Worm (Caenorhabditis elegans) whole organism, L4/young adult: ENCODE results near the gene chw-1.

Experiments used
- W03F9.2 ChIP-seq: fragments of 150-350 bp; optimal IDR thresholded peaks from 2 replicates; lab custom pipeline; 2014; ENCODE audit warnings: missing biosample characterization, missing genetic modification characterization
- dao-5 ChIP-seq: sonication (generic microtip); optimal IDR thresholded peaks from 2 replicates; lab custom pipeline; 2016; ENCODE audit warnings: missing genotype, missing genetic modification characterization, moderate library complexity, missing compliant biosample characterization
- him-1 ChIP-seq: sonication (generic microtip); optimal IDR thresholded peaks from 2 replicates; lab custom pipeline; 2016; ENCODE audit warnings: missing genotype, missing genetic modification reagents, missing genetic modification characterization, missing compliant biosample characterization

chw-1 gene

DNA sequence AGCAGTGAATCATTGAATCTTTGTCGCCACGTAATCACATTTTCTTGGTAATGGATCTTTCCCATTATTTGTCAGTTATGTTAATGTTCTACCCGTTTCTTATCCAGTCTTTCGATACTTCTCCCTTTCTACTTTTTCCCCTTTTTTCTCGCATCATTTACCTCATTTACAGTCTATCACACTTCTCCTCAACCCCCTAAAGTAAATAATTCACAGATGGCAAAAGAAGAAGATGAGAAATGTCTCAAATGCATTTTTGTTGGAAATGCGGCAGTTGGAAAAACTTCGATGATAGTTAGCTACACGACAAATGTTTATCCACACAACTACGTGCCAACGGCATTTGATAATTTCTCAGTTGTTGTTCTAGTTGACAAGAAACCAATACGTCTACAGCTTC lies at the start of gene chw-1:
chw-1 (plus strand) TSS at position 217 of the 400 bp plus-strand sequence.
- TF ChIP-seq W03F9.2 (tag; lab: Kevin White, UChicago) (no peak), him-1 (no peak), dao-5 (no peak)

DNA sequence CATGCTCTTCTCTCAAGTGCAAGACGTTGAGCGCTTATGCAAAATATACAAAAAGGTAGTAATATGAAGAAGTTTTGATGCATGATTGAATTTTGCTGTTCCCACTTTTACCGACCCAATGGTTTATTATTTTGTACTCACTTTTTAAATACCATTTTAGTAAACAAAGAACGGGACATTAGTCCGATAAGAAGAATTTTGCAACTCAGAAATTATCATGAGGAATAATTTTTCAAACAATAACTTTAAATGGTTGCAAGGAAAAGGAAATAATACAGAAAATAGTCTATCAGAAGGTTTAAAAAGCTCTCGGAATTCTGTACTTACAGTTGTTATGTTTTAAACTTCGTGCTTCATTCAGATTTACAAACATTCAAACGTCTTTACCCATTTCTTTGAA lies 47.5 kb upstream of the chw-1 start, which contains the start of gene F15H10.9:
F15H10.9 (minus strand) TSS at position 101 of the 400 bp plus-strand sequence.
- TF ChIP-seq him-1 (no peak), dao-5 (no peak), W03F9.2 (tag; lab: Kevin White, UChicago) (no peak)

DNA sequence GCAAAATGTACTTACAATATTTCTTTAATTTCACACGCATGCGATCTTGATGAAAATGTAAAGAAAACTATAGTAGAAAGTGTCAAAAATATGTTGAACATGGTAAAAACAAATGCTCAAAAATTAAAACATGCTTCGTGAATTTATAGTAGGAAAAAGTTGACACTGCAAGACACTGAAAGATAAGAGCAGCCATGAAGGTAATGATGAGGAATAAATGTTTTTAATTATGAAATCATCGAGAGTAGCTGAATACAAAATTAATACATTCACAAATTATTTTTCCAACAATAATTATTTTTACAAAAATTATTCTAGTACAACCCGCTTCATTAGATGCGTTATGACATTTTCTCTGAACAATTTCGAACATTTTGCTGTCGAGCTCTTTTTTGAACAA lies 45.2 kb upstream of the chw-1 start, which contains the start of gene F15H10.10:
F15H10.10 (minus strand) TSS at position 101 of the 400 bp plus-strand sequence.
- TF ChIP-seq W03F9.2 (tag; lab: Kevin White, UChicago) (no peak), him-1 (no peak), dao-5 (no peak)

DNA sequence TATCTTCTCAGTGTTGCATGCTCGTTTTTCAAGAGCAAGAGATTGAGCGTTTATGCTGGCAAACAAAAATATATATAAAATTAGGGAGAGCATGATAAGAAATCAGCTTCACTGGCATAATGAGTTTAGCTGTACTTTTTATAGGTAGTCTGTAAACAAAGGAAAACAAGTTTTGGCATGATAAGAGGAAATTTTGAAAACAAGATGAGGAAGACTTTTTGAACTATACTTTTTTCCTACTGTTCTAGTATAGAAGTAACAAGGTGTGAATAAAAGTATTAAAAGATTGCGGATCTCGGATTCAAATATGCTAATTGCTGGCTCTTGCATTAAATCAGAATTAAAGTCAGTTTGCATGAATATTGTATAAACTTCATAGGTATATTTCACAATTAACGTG lies 43.1 kb upstream of the chw-1 start, which contains the start of gene F15H10.5:
F15H10.5 (minus strand) TSS at position 101 of the 400 bp plus-strand sequence.
- TF ChIP-seq him-1 (no peak), dao-5 (no peak)

DNA sequence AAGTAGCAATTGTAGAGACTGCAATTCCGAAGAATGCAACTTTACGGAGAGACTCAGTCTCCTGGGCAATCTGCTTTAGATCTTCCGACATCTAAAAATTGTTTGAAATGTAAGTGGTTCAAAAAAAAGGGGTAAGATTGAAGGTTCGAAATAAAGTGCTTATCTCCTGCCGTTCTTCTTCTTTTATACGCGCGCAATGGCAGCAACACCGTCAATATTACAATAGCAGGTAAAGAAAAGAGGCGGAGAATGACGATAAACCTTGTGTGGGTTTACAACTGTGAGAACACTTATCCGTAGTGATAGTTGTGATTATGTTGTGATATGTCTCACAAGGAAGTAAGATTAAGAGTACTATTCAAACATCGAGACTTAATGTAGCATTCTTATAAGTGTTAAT lies 40.3 kb upstream of the chw-1 start, which contains the start of gene col-13:
col-13 (minus strand) TSS at position 101 of the 400 bp plus-strand sequence.
- TF ChIP-seq dao-5 (no peak), him-1 (no peak)

DNA sequence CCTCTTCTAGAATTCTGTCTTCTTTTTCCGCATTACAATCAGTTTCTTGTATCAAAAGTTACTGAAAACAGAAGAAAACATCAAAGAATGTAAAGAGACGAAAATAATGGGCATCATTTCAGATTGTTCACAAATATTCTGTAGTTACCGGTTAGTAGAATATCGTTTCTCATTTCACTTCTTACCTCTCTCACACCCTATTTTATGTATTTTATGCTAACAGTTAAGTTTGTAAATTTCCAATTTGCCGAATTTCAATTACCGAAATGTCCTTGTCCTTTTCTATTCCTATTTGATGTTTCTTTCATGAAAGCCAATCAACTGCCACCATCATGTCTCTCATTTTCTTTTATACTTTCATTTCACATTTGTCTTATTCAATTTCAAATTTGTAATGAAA lies 38.6 kb upstream of the chw-1 start:
- TF ChIP-seq dao-5 (no peak), W03F9.2 (tag; lab: Kevin White, UChicago) (no peak), him-1 (no peak)

DNA sequence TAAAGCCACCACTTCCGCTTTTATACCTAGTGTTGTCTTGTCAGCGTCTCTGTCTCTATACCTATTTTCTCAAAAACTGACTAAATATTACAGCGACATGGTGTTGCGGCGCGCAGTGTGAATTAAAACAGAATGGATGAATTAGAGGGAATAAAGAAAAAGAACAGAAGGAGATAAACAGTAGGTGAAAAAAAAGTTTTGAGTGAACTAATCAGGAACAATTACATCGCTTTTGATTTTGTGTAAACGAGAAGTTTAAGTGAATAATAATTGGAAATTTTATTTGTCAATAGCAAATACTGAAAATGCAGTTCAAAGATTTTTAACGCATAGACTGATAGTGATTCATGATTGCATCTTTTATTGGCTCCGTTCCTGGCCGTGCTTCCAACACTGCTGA lies 37.0 kb upstream of the chw-1 start, which contains the start of gene col-12:
col-12 (minus strand) TSS at position 101 of the 400 bp plus-strand sequence.
- TF ChIP-seq W03F9.2 (tag; lab: Kevin White, UChicago), result no peak
- no peak for TF ChIP-seq him-1
- TF ChIP-seq dao-5, result no peak

DNA sequence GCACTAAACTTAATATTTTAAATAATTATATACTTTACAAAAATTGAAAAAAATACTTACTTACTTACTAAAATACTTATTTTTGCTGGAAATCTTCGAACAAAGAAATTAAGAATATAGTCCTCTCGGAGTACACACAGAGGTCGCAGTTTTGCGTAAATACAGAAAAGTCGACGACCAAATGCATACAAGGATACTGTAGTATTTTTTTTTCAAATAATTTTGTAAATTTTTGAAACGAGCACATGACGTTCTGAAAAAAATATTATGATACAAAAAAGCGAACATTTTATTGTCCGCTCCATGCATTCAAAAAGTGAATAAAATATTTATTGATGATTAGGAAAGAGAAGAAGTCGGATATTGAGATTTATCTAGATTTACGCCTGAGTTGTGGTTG lies 35.8 kb upstream of the chw-1 start, which contains the start of gene apc-10:
apc-10 (minus strand) TSS at position 101 of the 400 bp plus-strand sequence.
- TF ChIP-seq W03F9.2 (tag; lab: Kevin White, UChicago) (peak; percentile 23), him-1 (no peak), dao-5 (no peak)

DNA sequence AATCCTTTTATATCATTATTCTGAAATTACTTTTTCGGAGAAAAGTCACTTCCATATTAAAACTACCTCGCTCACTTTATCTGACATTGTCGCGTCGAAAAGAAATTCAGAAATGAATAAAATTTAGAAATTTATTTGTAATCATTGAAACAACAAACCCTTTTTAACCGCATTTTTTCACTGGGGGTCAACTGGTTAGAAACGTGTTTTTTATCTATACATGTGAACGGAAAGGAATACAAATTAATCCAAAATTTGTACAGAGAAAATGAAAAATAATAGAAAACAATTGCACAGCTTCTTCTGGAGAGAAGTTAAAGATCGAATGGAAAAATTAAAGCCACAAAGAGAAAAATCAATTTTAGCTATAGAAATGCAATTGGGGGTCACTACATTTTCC lies 33.5 kb upstream of the chw-1 start, which contains the start of gene tag-314:
tag-314 (minus strand) TSS at position 101 of the 400 bp plus-strand sequence.
- TF ChIP-seq dao-5 (no peak), W03F9.2 (tag; lab: Kevin White, UChicago) (no peak)

DNA sequence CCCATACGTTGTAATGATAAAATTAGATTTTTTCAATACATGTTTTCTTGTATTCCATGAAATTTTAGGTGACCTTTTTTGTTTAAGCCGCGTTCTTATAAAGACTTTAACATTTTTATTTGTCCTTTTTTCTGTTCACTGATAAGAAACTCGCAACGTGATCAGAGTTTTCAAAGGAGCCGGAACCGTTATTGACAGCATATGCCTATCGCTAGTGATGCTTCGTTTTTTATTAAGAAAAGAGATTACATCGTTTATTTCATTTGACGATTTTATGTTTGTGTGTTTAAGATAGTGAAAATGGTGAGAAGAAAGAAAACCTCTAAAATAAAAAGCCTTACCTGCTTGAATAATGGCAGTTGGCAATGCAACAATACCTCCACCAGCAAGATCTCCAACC lies 29.5 kb upstream of the chw-1 start:
- TF ChIP-seq dao-5 (no peak), W03F9.2 (tag; lab: Kevin White, UChicago) (no peak), him-1 (no peak)

DNA sequence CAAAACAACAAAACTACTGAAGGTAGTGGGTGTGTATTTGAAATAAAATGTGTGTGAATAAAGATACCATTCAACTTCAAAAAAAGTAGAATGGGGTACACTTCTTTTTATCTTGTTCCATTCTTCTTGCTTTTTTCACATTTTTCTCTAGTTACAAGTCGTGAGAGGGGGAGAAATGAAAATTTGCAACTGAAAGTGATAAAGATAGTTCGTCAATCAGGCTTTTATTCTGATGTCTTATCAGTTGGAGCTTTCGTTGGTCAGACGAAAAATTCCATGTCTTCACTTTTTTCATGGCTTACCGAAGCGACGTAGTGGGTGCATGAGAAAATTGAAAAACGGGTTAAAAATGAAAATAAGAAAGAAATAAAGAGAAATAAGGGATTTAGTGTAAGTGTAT lies 28.4 kb upstream of the chw-1 start, which contains the start of gene Y32F6A.4:
Y32F6A.4 (minus strand) TSS at position 347 of the 400 bp plus-strand sequence.
- no peak for TF ChIP-seq dao-5
- TF ChIP-seq him-1, result no peak
- TF ChIP-seq W03F9.2 (tag; lab: Kevin White, UChicago), result no peak

DNA sequence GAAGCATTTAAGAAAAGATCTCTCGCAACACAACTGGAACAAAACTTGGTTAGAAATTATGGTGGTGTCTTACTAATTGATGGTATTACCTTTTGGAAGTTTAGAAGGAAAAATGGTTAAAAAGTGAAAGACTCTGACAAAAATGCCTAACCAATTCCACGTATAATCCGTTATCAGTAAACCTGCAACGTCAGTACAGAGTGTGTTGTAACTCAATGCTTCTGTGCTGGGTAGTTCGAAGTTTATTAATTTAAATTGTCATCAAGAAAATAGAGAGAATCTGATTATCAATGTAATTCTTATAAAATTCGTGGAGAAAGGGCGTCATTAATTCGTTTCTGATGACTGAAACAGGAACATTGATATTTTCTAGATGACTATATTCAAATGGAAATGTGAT lies 26.9 kb upstream of the chw-1 start:
- no peak for TF ChIP-seq W03F9.2 (tag; lab: Kevin White, UChicago)
- no peak for TF ChIP-seq him-1

DNA sequence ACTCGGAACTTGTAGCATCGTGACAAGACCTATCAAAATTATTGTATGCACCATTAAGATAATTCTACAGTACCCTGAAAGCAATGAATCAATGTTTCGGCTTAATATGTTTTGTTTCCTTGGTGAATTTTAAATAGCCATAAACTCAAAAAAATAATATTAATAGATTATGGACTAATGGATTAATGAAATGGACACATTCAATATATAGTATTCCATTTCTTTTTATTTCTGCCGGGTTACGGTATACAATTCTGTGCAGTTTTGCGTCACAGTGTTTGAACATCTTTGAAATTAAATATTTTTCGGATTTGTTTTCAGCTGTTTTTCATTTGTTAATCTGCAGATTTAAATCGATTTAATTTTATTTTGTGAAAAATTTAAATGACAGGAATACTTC lies 25.5 kb upstream of the chw-1 start, which contains the start of gene set-22:
set-22 (plus strand) TSS at position 301 of the 400 bp plus-strand sequence.
- TF ChIP-seq W03F9.2 (tag; lab: Kevin White, UChicago) (no peak), dao-5 (no peak), him-1 (no peak)

DNA sequence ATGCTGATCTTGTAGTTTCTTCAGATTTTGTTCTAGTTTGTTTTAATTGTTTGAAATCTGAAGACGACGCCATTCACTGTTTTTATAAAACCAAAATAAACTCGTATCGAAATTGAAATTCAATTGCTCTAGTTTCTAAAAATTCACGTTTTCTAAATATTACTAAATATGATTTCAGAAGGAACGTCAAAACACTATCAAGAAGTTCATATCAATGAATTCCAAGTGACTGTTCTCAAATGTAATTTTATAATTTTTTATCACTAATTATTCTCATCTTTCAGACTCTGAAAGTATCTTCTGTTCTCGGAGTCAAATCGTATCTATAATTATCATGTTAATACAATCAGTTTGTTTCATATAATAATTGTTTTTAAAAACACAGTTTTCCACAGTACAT lies 21.4 kb upstream of the chw-1 start, which contains the start of gene snf-10:
snf-10 (minus strand) TSS at position 101 of the 400 bp plus-strand sequence.
- no peak for TF ChIP-seq W03F9.2 (tag; lab: Kevin White, UChicago)
- no peak for TF ChIP-seq him-1
- TF ChIP-seq dao-5, result no peak

DNA sequence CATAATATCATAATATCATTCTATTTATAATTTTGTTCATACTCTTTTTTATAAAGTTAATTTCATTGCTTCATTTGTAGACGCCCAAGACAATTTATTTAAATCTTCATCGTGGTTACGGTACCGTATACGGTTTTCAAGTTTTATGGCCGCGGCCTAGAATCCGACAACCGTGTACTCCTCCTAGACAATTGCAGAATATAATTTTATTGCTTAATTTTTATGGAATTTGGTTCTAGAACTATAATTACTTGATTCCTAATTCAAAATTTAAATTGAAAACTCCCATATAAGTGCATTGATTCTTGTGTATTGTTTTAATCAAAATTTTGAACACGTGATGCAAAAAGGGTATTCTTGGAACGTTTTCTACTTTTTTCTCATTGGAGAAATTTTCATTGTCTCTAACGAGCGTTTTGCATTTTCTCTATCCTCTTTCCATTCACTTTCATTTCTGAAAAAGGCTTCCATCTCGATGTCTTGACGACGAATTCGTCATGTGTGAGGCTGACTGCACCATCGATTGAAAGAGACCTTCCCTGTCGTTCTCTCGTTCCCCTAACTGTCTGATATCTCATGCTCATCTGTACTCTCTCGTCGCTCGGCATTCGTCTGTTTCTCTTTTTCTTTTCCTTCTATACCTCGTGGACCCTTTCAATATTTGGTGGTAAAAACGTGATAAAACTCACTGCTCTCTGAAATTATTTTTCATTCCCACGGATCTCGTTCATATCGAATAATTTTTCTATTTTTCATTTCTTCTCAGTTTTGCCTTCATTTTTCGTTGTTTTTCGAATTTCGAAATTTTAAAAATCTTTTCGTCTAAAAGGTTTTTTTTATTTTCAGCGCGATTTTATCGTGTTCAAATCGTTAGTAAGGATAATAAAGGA lies 20.7 kb upstream of the chw-1 start, which contains the start of gene pap-1:
pap-1 (plus strand) TSS at position 840 of the 890 bp plus-strand sequence.
- no peak for TF ChIP-seq dao-5
- TF ChIP-seq W03F9.2 (tag; lab: Kevin White, UChicago), result no peak
- TF ChIP-seq him-1, result no peak
